Worm (Caenorhabditis elegans) whole organism, mixed stage, embryonic: ENCODE measurements around the gene srh-282.
A peak's percentile ranks its signal among the peaks of the same experiment; 100 is the strongest.

Experiments
- bed-3 ChIP-seq: fragments of 200-800 bp; sonication (Bioruptor generic); optimal IDR thresholded peaks from 3 replicates; lab custom pipeline; 2018; ENCODE audit warnings: mild to moderate bottlenecking, missing genetic modification characterization, moderate library complexity, missing compliant biosample characterization
- blmp-1 ChIP-seq: fragments of 150-350 bp; optimal IDR thresholded peaks from 2 replicates; lab custom pipeline; 2014; ENCODE audit warnings: missing biosample characterization, missing genetic modification characterization
- ceh-39 ChIP-seq: fragments of 150-350 bp; optimal IDR thresholded peaks from 2 replicates; lab custom pipeline; 2014; ENCODE audit warnings: missing biosample characterization, missing genetic modification characterization
- ceh-43 ChIP-seq: fragments of 200-800 bp; sonication (Bioruptor generic); optimal IDR thresholded peaks from 2 replicates; lab custom pipeline; 2018; ENCODE audit warnings: mild to moderate bottlenecking, missing genetic modification characterization, moderate library complexity, missing compliant biosample characterization
- ces-1 ChIP-seq: fragments of 150-350 bp; optimal IDR thresholded peaks from 2 replicates; lab custom pipeline; 2014; ENCODE audit warnings: missing biosample characterization, missing genetic modification reagents, missing genetic modification characterization
- cnd-1 ChIP-seq: fragments of 200-800 bp; sonication (Bioruptor generic); optimal IDR thresholded peaks from 2 replicates; lab custom pipeline; 2018; ENCODE audit warnings: mild to moderate bottlenecking, missing genetic modification characterization, missing compliant biosample characterization
- drap-1 ChIP-seq: fragments of 200-800 bp; sonication (Bioruptor generic); optimal IDR thresholded peaks from 3 replicates; lab custom pipeline; 2018; ENCODE audit warnings: mild to moderate bottlenecking, missing genetic modification characterization, missing compliant biosample characterization
- elt-3 ChIP-seq: fragments of 150-350 bp; optimal IDR thresholded peaks from 2 replicates; lab custom pipeline; 2014; ENCODE audit warnings: missing biosample characterization, missing genetic modification characterization
- flh-1 ChIP-seq: fragments of 200-800 bp; sonication (Bioruptor generic); optimal IDR thresholded peaks from 2 replicates; lab custom pipeline; 2018; ENCODE audit warnings: mild to moderate bottlenecking, missing genetic modification characterization, moderate library complexity, missing compliant biosample characterization
- ham-2 ChIP-seq: fragments of 200-800 bp; sonication (Bioruptor generic); optimal IDR thresholded peaks from 2 replicates; lab custom pipeline; 2018; ENCODE audit warnings: mild to moderate bottlenecking, missing genetic modification characterization, missing compliant biosample characterization
- lin-13 ChIP-seq: fragments of 150-350 bp; optimal IDR thresholded peaks from 2 replicates; lab custom pipeline; 2014; ENCODE audit warnings: missing biosample characterization, missing genetic modification characterization
- lin-32 ChIP-seq: fragments of 200-800 bp; sonication (Bioruptor generic); optimal IDR thresholded peaks from 2 replicates; lab custom pipeline; 2018; ENCODE audit warnings: mild to moderate bottlenecking, missing genetic modification characterization, missing compliant biosample characterization
- lsy-2 ChIP-seq: fragments of 150-350 bp; optimal IDR thresholded peaks from 2 replicates; lab custom pipeline; 2014; ENCODE audit warnings: missing biosample characterization, missing genetic modification characterization
- mab-5 ChIP-seq: fragments of 150-350 bp; optimal IDR thresholded peaks from 2 replicates; lab custom pipeline; 2014; ENCODE audit warnings: missing biosample characterization, missing genetic modification characterization
- mep-1 ChIP-seq: fragments of 150-350 bp; optimal IDR thresholded peaks from 2 replicates; lab custom pipeline; 2017; ENCODE audit warnings: missing biosample characterization, missing genetic modification reagents, missing genetic modification characterization, inconsistent platforms
- mls-2 ChIP-seq: sonication (generic microtip); optimal IDR thresholded peaks from 2 replicates; lab custom pipeline; 2016; ENCODE audit warnings: mild to moderate bottlenecking, missing genetic modification characterization, moderate library complexity, missing compliant biosample characterization
- nhr-12 ChIP-seq: fragments of 150-350 bp; optimal IDR thresholded peaks from 2 replicates; lab custom pipeline; 2014; ENCODE audit warnings: missing biosample characterization, missing genetic modification characterization
- nhr-2 ChIP-seq: fragments of 150-350 bp; optimal IDR thresholded peaks from 2 replicates; lab custom pipeline; 2014; ENCODE audit warnings: missing biosample characterization, missing genetic modification characterization
- nhr-237 ChIP-seq: fragments of 150-350 bp; optimal IDR thresholded peaks from 2 replicates; lab custom pipeline; 2014; ENCODE audit warnings: missing biosample characterization, missing genetic modification characterization
- nhr-28 ChIP-seq: fragments of 150-350 bp; optimal IDR thresholded peaks from 2 replicates; lab custom pipeline; 2014; ENCODE audit warnings: missing biosample characterization, missing genetic modification characterization
- nhr-76 ChIP-seq: sonication (generic microtip); optimal IDR thresholded peaks from 2 replicates; lab custom pipeline; 2017; ENCODE audit warnings: missing biosample characterization, missing genetic modification characterization
- pha-4 ChIP-seq: fragments of 150-350 bp; optimal IDR thresholded peaks from 2 replicates; lab custom pipeline; 2018; ENCODE audit warnings: missing biosample characterization, missing genetic modification reagents, missing genetic modification characterization
- sem-2 ChIP-seq: fragments of 200-800 bp; sonication (Bioruptor generic); optimal IDR thresholded peaks from 2 replicates; lab custom pipeline; 2018; ENCODE audit warnings: mild to moderate bottlenecking, missing genetic modification characterization, missing compliant biosample characterization
- sptf-1 ChIP-seq: sonication (generic microtip); optimal IDR thresholded peaks from 2 replicates; lab custom pipeline; 2017; ENCODE audit warnings: mild to moderate bottlenecking, missing genetic modification characterization, moderate library complexity, missing compliant biosample characterization
- tbx-8 ChIP-seq: fragments of 200-800 bp; sonication (Bioruptor generic); optimal IDR thresholded peaks from 2 replicates; lab custom pipeline; 2018; ENCODE audit warnings: mild to moderate bottlenecking, missing genetic modification characterization, moderate library complexity, missing compliant biosample characterization
- unc-120 ChIP-seq: sonication (generic microtip); optimal IDR thresholded peaks from 2 replicates; lab custom pipeline; 2017; ENCODE audit warnings: missing genetic modification characterization, missing compliant biosample characterization; ENCODE audit not compliant: poor library complexity, severe bottlenecking
- unc-39 ChIP-seq: fragments of 150-350 bp; optimal IDR thresholded peaks from 2 replicates; lab custom pipeline; 2014; ENCODE audit warnings: missing biosample characterization, missing genetic modification characterization
- zip-8 ChIP-seq: fragments of 150-350 bp; optimal IDR thresholded peaks from 2 replicates; lab custom pipeline; 2014; ENCODE audit warnings: missing biosample characterization, missing genetic modification characterization

The srh-282 gene

DNA sequence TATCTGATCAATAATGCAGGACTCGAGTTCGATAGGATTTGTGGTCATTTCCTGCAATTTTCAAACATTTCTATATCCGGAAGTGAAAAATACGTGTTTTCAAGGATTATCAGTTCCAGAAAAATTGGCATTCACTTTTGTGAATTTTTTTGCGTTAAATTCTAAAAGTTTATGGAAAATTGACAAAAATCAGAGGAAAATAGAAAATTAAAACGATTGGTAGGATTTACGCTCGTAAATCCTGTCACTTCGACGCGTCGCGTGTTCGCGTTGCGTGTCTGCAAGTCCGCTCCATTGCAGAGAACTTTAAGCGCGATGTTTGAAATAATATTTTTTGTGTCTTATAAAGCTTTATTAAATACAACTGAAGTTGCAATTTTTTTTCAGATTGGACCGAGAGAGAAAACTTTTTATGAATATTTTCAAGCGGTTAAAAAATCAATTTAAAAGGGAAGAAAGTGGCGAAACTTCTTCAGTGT, 17.8 kb downstream of the srh-282 start, which contains the start of gene rcat-1 (continued):
- peak; percentile 9 for TF ChIP-seq cnd-1 (tag; lab: Kevin White, UChicago)
- TF ChIP-seq mls-2 (tag; lab: Kevin White, UChicago), result no peak
- no peak for TF ChIP-seq unc-39 (tag; lab: Kevin White, UChicago)
- no peak for TF ChIP-seq mab-5
- no peak for TF ChIP-seq nhr-12 (tag; lab: Kevin White, UChicago)
- TF ChIP-seq, all 35 proteins: peak for 12

DNA sequence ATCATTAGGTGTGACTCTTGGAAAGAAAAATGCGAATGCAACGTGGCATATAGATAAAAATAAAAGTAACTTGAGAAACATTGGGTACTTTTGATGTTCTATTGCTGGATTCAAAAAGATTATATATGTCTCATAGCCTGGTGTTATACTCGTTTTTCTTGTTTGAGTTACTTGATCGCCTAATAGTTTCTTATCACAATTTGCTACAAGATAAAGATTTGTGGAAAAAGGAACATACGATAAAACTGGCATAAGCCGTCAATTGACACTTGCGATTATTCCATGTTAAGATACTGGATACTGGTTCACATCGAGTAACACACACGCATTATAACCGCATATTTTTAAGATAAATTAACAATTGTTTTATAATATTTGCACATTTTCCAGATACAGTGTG, 20.7 kb downstream of the srh-282 start, which contains the start of gene grl-19:
grl-19 (minus strand) TSS at position 101 of the 400 bp plus-strand sequence.
- TF ChIP-seq ceh-39 (tag; lab: Kevin White, UChicago) (no peak), nhr-237 (no peak), ceh-43 (GFP tag; lab: Kevin White, UChicago) (no peak), sem-2 (GFP tag; lab: Kevin White, UChicago) (no peak), nhr-12 (tag; lab: Kevin White, UChicago) (no peak), flh-1 (GFP tag; lab: Kevin White, UChicago) (no peak), bed-3 (GFP tag; lab: Kevin White, UChicago) (no peak), zip-8 (no peak), cnd-1 (tag; lab: Kevin White, UChicago) (no peak), blmp-1 (no peak), lin-32 (no peak)
- TF ChIP-seq, all 35 proteins: peak for 0

DNA sequence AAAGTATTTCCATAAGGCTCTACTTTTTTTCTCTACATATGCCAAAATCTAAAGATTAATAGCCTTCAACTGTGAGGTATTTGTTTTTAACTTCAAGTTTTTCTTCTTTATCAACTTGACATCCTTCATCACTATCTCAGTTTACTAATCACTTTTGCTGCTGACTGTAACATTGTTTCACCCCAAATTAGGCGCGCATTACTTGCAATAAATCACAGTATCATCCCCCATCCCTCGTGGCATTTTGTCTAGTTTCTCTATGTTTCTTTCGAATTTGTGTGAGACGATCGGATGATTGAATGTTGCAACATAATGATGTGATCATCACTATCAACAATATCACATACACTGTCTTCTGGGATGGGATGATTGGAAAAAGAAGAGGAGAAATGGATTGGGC, 25.7 kb downstream of the srh-282 start:
- TF ChIP-seq drap-1 (GFP tag; lab: Kevin White, UChicago), result no peak
- peak; percentile 7 for TF ChIP-seq elt-3 (tag; lab: Kevin White, UChicago)

DNA sequence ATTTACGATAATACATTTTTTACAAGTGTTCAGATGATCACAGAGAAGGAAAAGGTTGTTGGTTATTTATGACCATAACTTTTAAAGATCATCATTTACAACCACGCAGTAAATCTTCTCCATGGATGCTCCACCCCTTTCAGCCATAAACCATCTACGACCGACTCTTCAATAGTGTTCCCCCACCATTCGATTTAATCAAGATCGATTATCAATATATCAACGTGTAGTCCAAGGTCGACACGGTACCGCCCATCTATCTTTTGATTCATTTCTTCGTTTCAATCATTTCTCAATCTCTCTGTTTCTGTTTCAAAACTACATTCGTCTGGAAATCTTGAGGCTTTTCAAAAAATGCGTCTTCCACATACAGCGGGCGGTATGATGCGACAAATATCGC, 28.4 kb downstream of the srh-282 start, which contains the start of gene aass-1:
aass-1 (plus strand) TSS at position 301 of the 400 bp plus-strand sequence.
- TF ChIP-seq sptf-1 (tag; lab: Kevin White, UChicago) (no peak), nhr-2 (tag; lab: Kevin White, UChicago) (no peak), blmp-1 (no peak), drap-1 (GFP tag; lab: Kevin White, UChicago) (no peak), nhr-237 (no peak), mep-1 (tag; lab: Kevin White, UChicago) (no peak), tbx-8 (GFP tag; lab: Kevin White, UChicago) (no peak), ceh-39 (tag; lab: Kevin White, UChicago) (no peak), nhr-12 (tag; lab: Kevin White, UChicago) (no peak), pha-4 (tag; lab: Kevin White, UChicago) (no peak), lsy-2 (tag; lab: Kevin White, UChicago) (no peak), ham-2 (GFP tag; lab: Kevin White, UChicago) (no peak), nhr-28 (no peak), unc-120 (tag; lab: Kevin White, UChicago) (no peak), flh-1 (GFP tag; lab: Kevin White, UChicago) (no peak), zip-8 (no peak), sem-2 (GFP tag; lab: Kevin White, UChicago) (no peak), ces-1 (GFP tag; lab: Kevin White, UChicago) (no peak), mab-5 (no peak)

DNA sequence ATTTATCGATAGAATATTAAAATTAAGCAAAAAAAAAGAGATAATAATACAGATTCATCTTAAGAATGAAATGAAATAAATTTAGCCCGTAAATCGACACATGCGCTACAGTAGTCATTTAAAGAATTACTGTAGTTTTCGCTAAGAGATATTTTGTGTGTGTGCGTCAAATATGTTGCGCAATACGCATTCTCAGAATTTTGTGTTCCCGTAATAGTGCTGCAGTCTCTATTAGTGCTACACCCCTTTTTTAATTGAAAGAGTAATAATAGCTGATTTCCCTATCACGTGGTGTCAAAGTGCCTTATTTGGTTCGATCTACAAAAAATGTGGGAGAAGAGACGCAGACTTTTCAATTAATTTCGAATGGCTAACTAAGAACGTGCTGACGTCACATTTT, 28.9 kb downstream of the srh-282 start:
- TF ChIP-seq cnd-1 (tag; lab: Kevin White, UChicago) (no peak), zip-8 (peak; percentile 86), unc-120 (tag; lab: Kevin White, UChicago) (no peak)
- TF ChIP-seq, all 35 proteins: peak for 1

DNA sequence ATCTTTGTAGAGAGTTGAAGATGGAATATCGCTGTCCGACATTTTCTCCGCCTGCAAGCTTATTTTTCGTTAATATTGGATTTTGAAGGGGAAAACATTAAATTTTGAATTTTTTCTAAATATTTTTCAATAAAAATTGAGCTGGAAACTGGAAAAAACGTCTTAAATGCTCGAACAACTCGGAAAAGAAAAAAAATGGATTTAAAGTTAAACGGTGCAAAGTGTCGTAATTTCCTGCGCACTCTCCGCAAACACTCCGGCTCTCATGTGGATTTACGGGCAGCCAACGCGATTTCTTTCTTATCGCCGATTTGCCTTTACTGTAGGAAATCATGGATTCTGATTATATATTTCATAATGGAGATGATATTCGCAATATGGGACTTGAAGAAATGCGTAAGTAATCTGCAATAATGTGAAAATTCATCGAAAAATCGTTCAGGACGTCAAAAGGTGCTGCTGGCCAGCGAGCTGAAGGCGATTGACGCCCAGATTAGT, 32.9 kb downstream of the srh-282 start, which contains the start of the genes fnta-1 and cogc-8:
fnta-1 (minus strand) TSS at position 51 of the 498 bp plus-strand sequence.
cogc-8 (plus strand) TSS at position 195 of the 498 bp plus-strand sequence.
- TF ChIP-seq ces-1 (GFP tag; lab: Kevin White, UChicago) (peak; percentile 37), mls-2 (tag; lab: Kevin White, UChicago) (no peak), lsy-2 (tag; lab: Kevin White, UChicago) (peak; percentile 32), nhr-76 (tag; lab: Kevin White, UChicago) (no peak), lin-13 (peak; percentile 3)
